Worm (Caenorhabditis elegans): Measurements from ENCODE around the gene rfip-1.

Gene rfip-1

ce11 chrII:5871508-5871907 lies 12.8 kb upstream of the rfip-1 start:
- TF ChIP-seq dmd-4 (tag; optimal IDR thresholded peaks at IDR 0.05) (no peak), unc-55 (GFP tag; optimal IDR thresholded peaks at IDR 0.05) (peak; percentile 45), elt-1 (tag; optimal IDR thresholded peaks at IDR 0.05) (no peak), sma-9 (GFP tag; optimal IDR thresholded peaks at IDR 0.05) (peak; percentile 16), sma-9 (tag; optimal IDR thresholded peaks at IDR 0.05) (no peak), ceh-82 (tag; optimal IDR thresholded peaks at IDR 0.05) (no peak), sem-4 (tag; optimal IDR thresholded peaks at IDR 0.05) (no peak), zag-1 (tag; optimal IDR thresholded peaks at IDR 0.05) (no peak), crh-2 (tag; optimal IDR thresholded peaks at IDR 0.05) (no peak), nhr-77 (tag; optimal IDR thresholded peaks at IDR 0.05) (no peak), nhr-129 (tag; optimal IDR thresholded peaks at IDR 0.05) (peak; percentile 23), mab-5 (tag; optimal IDR thresholded peaks at IDR 0.05) (peak; percentile 73), F13H6.1 (tag; optimal IDR thresholded peaks at IDR 0.05) (no peak), snpc-4 (tag; optimal IDR thresholded peaks at IDR 0.05) (no peak), sma-3 (GFP tag; optimal IDR thresholded peaks at IDR 0.05) (no peak), alr-1 (tag; optimal IDR thresholded peaks at IDR 0.05) (no peak), ztf-4 (tag; optimal IDR thresholded peaks at IDR 0.05) (no peak), blmp-1 (tag; optimal IDR thresholded peaks at IDR 0.05; ENCODE audit: insufficient read depth) (no peak), nhr-23 (tag; optimal IDR thresholded peaks at IDR 0.05) (no peak), R02D3.7 (tag; optimal IDR thresholded peaks at IDR 0.05) (no peak), ZK546.5 (tag; optimal IDR thresholded peaks at IDR 0.05) (no peak)

- TF ChIP-seq nhr-129 (tag; optimal IDR thresholded peaks at IDR 0.05), result no peak
- TF ChIP-seq fos-1 (tag; optimal IDR thresholded peaks at IDR 0.05), result peak; percentile 53
Measured at ce11 chrII:5872414-5872813, 11.9 kb upstream of the rfip-1 start.

ce11 chrII:5873564-5874070 lies 10.7 kb upstream of the rfip-1 start, which contains the start of gene tex-2:
TSS of gene tex-2 (minus strand) at chrII:5873614.
- TF ChIP-seq ZK546.5 (tag; optimal IDR thresholded peaks at IDR 0.05), result no peak
- no peak for TF ChIP-seq snpc-4 (tag; optimal IDR thresholded peaks at IDR 0.05)
- TF ChIP-seq gmeb-1 (tag; optimal IDR thresholded peaks at IDR 0.05), result no peak
- no peak for TF ChIP-seq R02D3.7 (tag; optimal IDR thresholded peaks at IDR 0.05)
- TF ChIP-seq aly-2 (tag; optimal IDR thresholded peaks at IDR 0.05), result no peak
- TF ChIP-seq zag-1 (tag; optimal IDR thresholded peaks at IDR 0.05), result peak; percentile 24
- TF ChIP-seq nhr-10 (tag; optimal IDR thresholded peaks at IDR 0.05), result no peak
- TF ChIP-seq nhr-11 (tag; optimal IDR thresholded peaks at IDR 0.05), result no peak
- TF ChIP-seq mbf-1 (tag; optimal IDR thresholded peaks at IDR 0.05), result no peak
- TF ChIP-seq skn-1 (tag; optimal IDR thresholded peaks at IDR 0.05), result no peak
- TF ChIP-seq unc-62 (GFP tag; optimal IDR thresholded peaks at IDR 0.05), result no peak
- no peak for TF ChIP-seq sma-9 (GFP tag; optimal IDR thresholded peaks at IDR 0.05)
- no peak for TF ChIP-seq sma-9 (tag; optimal IDR thresholded peaks at IDR 0.05)
- TF ChIP-seq ceh-16 (tag; optimal IDR thresholded peaks at IDR 0.05), result no peak
- peak; percentile 32 for TF ChIP-seq F13H6.1 (tag; optimal IDR thresholded peaks at IDR 0.05)
- no peak for TF ChIP-seq blmp-1 (tag; optimal IDR thresholded peaks at IDR 0.05; ENCODE audit: insufficient read depth)
- TF ChIP-seq peb-1 (tag; optimal IDR thresholded peaks at IDR 0.05), result no peak
- peak; percentile 48 for TF ChIP-seq nhr-129 (tag; optimal IDR thresholded peaks at IDR 0.05)
- TF ChIP-seq elt-1 (tag; optimal IDR thresholded peaks at IDR 0.05), result no peak
- TF ChIP-seq nhr-21 (tag; optimal IDR thresholded peaks at IDR 0.05), result no peak
- no peak for TF ChIP-seq sma-3 (GFP tag; optimal IDR thresholded peaks at IDR 0.05)
- TF ChIP-seq egl-27 (tag; optimal IDR thresholded peaks at IDR 0.05), result no peak
- no peak for TF ChIP-seq alr-1 (tag; optimal IDR thresholded peaks at IDR 0.05)
- no peak for TF ChIP-seq nhr-23 (tag; optimal IDR thresholded peaks at IDR 0.05)
- no peak for TF ChIP-seq nhr-77 (tag; optimal IDR thresholded peaks at IDR 0.05)
- no peak for TF ChIP-seq lin-39 (tag; optimal IDR thresholded peaks at IDR 0.05)
- TF ChIP-seq lsy-2 (tag; optimal IDR thresholded peaks at IDR 0.05), result peak in 1 of 2 experiments; percentile 33
- peak; percentile 55 for TF ChIP-seq unc-55 (GFP tag; optimal IDR thresholded peaks at IDR 0.05)
- no peak for TF ChIP-seq ztf-4 (tag; optimal IDR thresholded peaks at IDR 0.05)
- TF ChIP-seq ztf-1 (GFP tag; conservative IDR thresholded peaks at IDR 0.05), result no peak
- no peak for TF ChIP-seq ama-1 (optimal IDR thresholded peaks at IDR 0.05)
- TF ChIP-seq ztf-11 (tag; optimal IDR thresholded peaks at IDR 0.05), result no peak
- TF ChIP-seq lin-11 (tag; optimal IDR thresholded peaks at IDR 0.05), result no peak
- TF ChIP-seq elt-3 (tag; optimal IDR thresholded peaks at IDR 0.05), result no peak
- TF ChIP-seq lin-13 (GFP tag; optimal IDR thresholded peaks at IDR 0.05), result peak; percentile 13
- TF ChIP-seq nhr-237 (tag; optimal IDR thresholded peaks at IDR 0.05), result no peak
- peak; percentile 9 for TF ChIP-seq crh-2 (tag; optimal IDR thresholded peaks at IDR 0.05)
- no peak for TF ChIP-seq mdl-1 (tag; optimal IDR thresholded peaks at IDR 0.05)
- TF ChIP-seq sem-4 (tag; optimal IDR thresholded peaks at IDR 0.05), result no peak
- TF ChIP-seq dmd-4 (tag; optimal IDR thresholded peaks at IDR 0.05), result no peak
- no peak for TF ChIP-seq nhr-12 (tag; optimal IDR thresholded peaks at IDR 0.05)
- peak; percentile 34 for TF ChIP-seq C34F6.9 (tag; optimal IDR thresholded peaks at IDR 0.05)
- TF ChIP-seq nhr-25 (tag; optimal IDR thresholded peaks at IDR 0.05), result no peak
- no peak for TF ChIP-seq ceh-82 (tag; optimal IDR thresholded peaks at IDR 0.05)
- no peak for TF ChIP-seq mab-5 (tag; optimal IDR thresholded peaks at IDR 0.05)
- TF ChIP-seq Y55F3AM.14 (GFP tag; optimal IDR thresholded peaks at IDR 0.05), result no peak
- peak; percentile 77 for TF ChIP-seq fos-1 (tag; optimal IDR thresholded peaks at IDR 0.05)
